Fruit fly (Drosophila melanogaster): ENCODE measurements around the gene GC1.

The GC1 gene

dm6 chr3R:11974631-11975030 lies 7.1 kb downstream of the GC1 start, which contains the start of gene Tango9 (continued):
- no peak for TF ChIP-seq jing (GFP tag; optimal IDR thresholded peaks at IDR 0.05)
- TF ChIP-seq ham (GFP tag; IDR thresholded peaks at IDR 0.05): no peak
- TF ChIP-seq CG6272 (GFP tag; IDR thresholded peaks at IDR 0.05): no peak
- no peak for TF ChIP-seq ATbp (GFP tag; optimal IDR thresholded peaks at IDR 0.05)
- TF ChIP-seq insv (GFP tag; optimal IDR thresholded peaks at IDR 0.05): no peak
- TF ChIP-seq CG6175 (GFP tag; IDR thresholded peaks at IDR 0.05): no peak
- TF ChIP-seq NK7.1 (GFP tag; optimal IDR thresholded peaks at IDR 0.05): no peak
- TF ChIP-seq D (optimal IDR thresholded peaks at IDR 0.05): no peak
- no peak for TF ChIP-seq D (GFP tag; optimal IDR thresholded peaks at IDR 0.05)
- no peak for TF ChIP-seq CG1792 (GFP tag; optimal IDR thresholded peaks at IDR 0.05)
- no peak for TF ChIP-seq bab2 (GFP tag; optimal IDR thresholded peaks at IDR 0.05)
- TF ChIP-seq Aef1 (GFP tag; IDR thresholded peaks at IDR 0.05): no peak
- peak; percentile 60 for TF ChIP-seq CG10274 (GFP tag; optimal IDR thresholded peaks at IDR 0.05)
- TF ChIP-seq HmgZ (tag; optimal IDR thresholded peaks at IDR 0.05): peak; percentile 40
- TF ChIP-seq pros (GFP tag; optimal IDR thresholded peaks at IDR 0.05): no peak
- TF ChIP-seq CG8388 (GFP tag; optimal IDR thresholded peaks at IDR 0.05): no peak
- no peak for TF ChIP-seq CG12155 (GFP tag; optimal IDR thresholded peaks at IDR 0.05)
- no peak for TF ChIP-seq gsb-n (tag; optimal IDR thresholded peaks at IDR 0.05)
- TF ChIP-seq seq (GFP tag; IDR thresholded peaks at IDR 0.05): no peak
- TF ChIP-seq CG6854 (GFP tag; optimal IDR thresholded peaks at IDR 0.05): no peak
- no peak for TF ChIP-seq Dfd (GFP tag; optimal IDR thresholded peaks at IDR 0.05)
- peak; percentile 52 for TF ChIP-seq Hmr (GFP tag; optimal IDR thresholded peaks at IDR 0.05)
- peak; percentile 28 for TF ChIP-seq CG33213 (GFP tag; optimal IDR thresholded peaks at IDR 0.05)
- TF ChIP-seq CG8281 (tag; optimal IDR thresholded peaks at IDR 0.05): no peak
- no peak for TF ChIP-seq sisA (GFP tag; IDR thresholded peaks at IDR 0.05)
- no peak for TF ChIP-seq CG8765 (GFP tag; IDR thresholded peaks at IDR 0.05)
- TF ChIP-seq chn (GFP tag; optimal IDR thresholded peaks at IDR 0.05): no peak
- TF ChIP-seq CG17802 (tag; optimal IDR thresholded peaks at IDR 0.05): peak; percentile 95
- TF ChIP-seq ind (GFP tag; optimal IDR thresholded peaks at IDR 0.05): no peak
- peak; percentile 87 for TF ChIP-seq pzg (GFP tag; optimal IDR thresholded peaks at IDR 0.05)
- TF ChIP-seq bigmax (GFP tag; optimal IDR thresholded peaks at IDR 0.05): no peak
- TF ChIP-seq CG31365 (tag; optimal IDR thresholded peaks at IDR 0.05): no peak
- no peak for TF ChIP-seq crc (GFP tag; optimal IDR thresholded peaks at IDR 0.05)
- TF ChIP-seq nom (GFP tag; optimal IDR thresholded peaks at IDR 0.05): peak; percentile 57
- TF ChIP-seq CG30020 (tag; optimal IDR thresholded peaks at IDR 0.05): peak; percentile 11
- TF ChIP-seq Fer2 (tag; optimal IDR thresholded peaks at IDR 0.05): no peak
- no peak for TF ChIP-seq Ptx1 (GFP tag; IDR thresholded peaks at IDR 0.05)
- no peak for TF ChIP-seq bsh (GFP tag; optimal IDR thresholded peaks at IDR 0.05)
- peak; percentile 62 for TF ChIP-seq CG15514 (GFP tag; optimal IDR thresholded peaks at IDR 0.05)
- no peak for TF ChIP-seq Eip74EF (GFP tag; optimal IDR thresholded peaks at IDR 0.05)
- TF ChIP-seq CG6791 (GFP tag; IDR thresholded peaks at IDR 0.05; ENCODE audit: partially characterized antibody): no peak
- TF ChIP-seq ro (GFP tag; IDR thresholded peaks at IDR 0.05): no peak
- no peak; the same call in 1 of the 2 replicates for TF ChIP-seq CG13287 (GFP tag; IDR thresholded peaks at IDR 0.05; ENCODE audit: partially characterized antibody)
- TF ChIP-seq CG10267 (tag; optimal IDR thresholded peaks at IDR 0.05): peak; percentile 39
- peak; percentile 83 for TF ChIP-seq stwl (tag; optimal IDR thresholded peaks at IDR 0.05)
- TF ChIP-seq gsb (GFP tag; IDR thresholded peaks at IDR 0.05): no peak
- TF ChIP-seq tin (GFP tag; optimal IDR thresholded peaks at IDR 0.05): no peak
- no peak for TF ChIP-seq oc (tag; optimal IDR thresholded peaks at IDR 0.05)
- TF ChIP-seq Bteb2 (GFP tag; optimal IDR thresholded peaks at IDR 0.05): no peak
- no peak for TF ChIP-seq HmgD (GFP tag; optimal IDR thresholded peaks at IDR 0.05)
- TF ChIP-seq pho (GFP tag; optimal IDR thresholded peaks at IDR 0.05): no peak
